Worm (Caenorhabditis elegans) whole organism, L4 larva: ENCODE results near the gene ttll-15.

Experiments used
- F10B5.3 ChIP-seq: sonication (generic microtip); optimal IDR thresholded peaks from 2 replicates; lab custom pipeline; 2016; ENCODE audit warnings: mild to moderate bottlenecking, missing genetic modification characterization, missing compliant biosample characterization
- F26F4.8 ChIP-seq: fragments of 200-800 bp; sonication (Bioruptor generic); conservative IDR thresholded peaks from 2 replicates; pipeline ENCODE4 v1.3.6; 2022; ENCODE audit warnings: missing genetic modification characterization, missing compliant biosample characterization
- F37D6.2 ChIP-seq: sonication (generic microtip); optimal IDR thresholded peaks from 2 replicates; lab custom pipeline; 2016; ENCODE audit warnings: mild to moderate bottlenecking, missing genetic modification characterization, missing compliant biosample characterization
- F44E2.7 ChIP-seq: fragments of 200-800 bp; sonication (Bioruptor generic); IDR thresholded peaks from 2 replicates; pipeline ENCODE4 v2.1.2; 2022; ENCODE audit warnings: missing genetic modification characterization, missing compliant biosample characterization
- ZK546.5 ChIP-seq, 2 experiments: sonication (generic microtip); optimal IDR thresholded peaks; 2 replicates each; lab custom pipeline; 2017; ENCODE audit warnings: missing biosample characterization in 2 of 2, missing genetic modification characterization in 2 of 2
- aha-1 ChIP-seq: fragments of 150-350 bp; peaks from one replicate; lab custom pipeline; 2014; ENCODE audit warnings: missing biosample characterization, missing genetic modification characterization
- ama-1 ChIP-seq: fragments of 150-350 bp; optimal IDR thresholded peaks from 2 replicates; lab custom pipeline; 2014; ENCODE audit warnings: inconsistent platforms, mixed read lengths
- ceh-44 ChIP-seq: fragments of 200-800 bp; sonication (Bioruptor generic); IDR thresholded peaks from 2 replicates; pipeline ENCODE4 v1.3.6; 2022; ENCODE audit warnings: missing genetic modification reagents, missing genetic modification characterization, missing compliant biosample characterization
- cey-2 ChIP-seq: sonication (generic microtip); optimal IDR thresholded peaks from 3 replicates; lab custom pipeline; 2017; ENCODE audit warnings: missing genetic modification characterization, mild to moderate bottlenecking, missing compliant biosample characterization, antibody characterized with exemption, borderline replicate concordance; ENCODE audit not compliant: insufficient read depth
- ctbp-1 ChIP-seq: fragments of 200-800 bp; sonication (Bioruptor generic); IDR thresholded peaks from 2 replicates; pipeline ENCODE4 v1.3.6; 2022; ENCODE audit warnings: missing genetic modification reagents, missing genetic modification characterization, missing compliant biosample characterization
- dmd-6 ChIP-seq: fragments of 200-800 bp; sonication (Bioruptor generic); IDR thresholded peaks from 2 replicates; pipeline ENCODE4 v1.3.6; 2022; ENCODE audit warnings: missing genetic modification reagents, missing genetic modification characterization, missing compliant biosample characterization
- dmd-8 ChIP-seq: fragments of 200-800 bp; sonication (Bioruptor generic); IDR thresholded peaks from 2 replicates; pipeline ENCODE4 v1.3.6; 2022; ENCODE audit warnings: missing genetic modification characterization, missing compliant biosample characterization
- dpl-1 ChIP-seq: fragments of 150-350 bp; optimal IDR thresholded peaks from 2 replicates; lab custom pipeline; 2014; ENCODE audit warnings: missing biosample characterization, missing genetic modification reagents, missing genetic modification characterization
- dve-1 ChIP-seq: sonication (generic microtip); optimal IDR thresholded peaks from 2 replicates; lab custom pipeline; 2017; ENCODE audit warnings: antibody characterized with exemption, mild to moderate bottlenecking, missing genetic modification characterization, missing compliant biosample characterization; ENCODE audit not compliant: insufficient read depth
- hlh-30 ChIP-seq: sonication (generic microtip); optimal IDR thresholded peaks from 2 replicates; lab custom pipeline; 2017; ENCODE audit warnings: antibody characterized with exemption, mild to moderate bottlenecking, missing genetic modification characterization, missing compliant biosample characterization; ENCODE audit not compliant: insufficient read depth
- jun-1 ChIP-seq: fragments of 150-350 bp; optimal IDR thresholded peaks from 2 replicates; lab custom pipeline; 2014; ENCODE audit warnings: missing biosample characterization, missing genetic modification reagents, missing genetic modification characterization
- lin-1 ChIP-seq: fragments of 200-800 bp; sonication (Bioruptor generic); IDR thresholded peaks from 2 replicates; pipeline ENCODE4 v1.3.6; 2022; ENCODE audit warnings: missing genetic modification reagents, missing genetic modification characterization, missing compliant biosample characterization
- lin-13 ChIP-seq: fragments of 150-350 bp; optimal IDR thresholded peaks from 2 replicates; lab custom pipeline; 2014; ENCODE audit warnings: missing biosample characterization, missing genetic modification reagents, missing genetic modification characterization
- lin-29 ChIP-seq: fragments of 200-800 bp; sonication (Bioruptor generic); IDR thresholded peaks from 2 replicates; pipeline ENCODE4 v1.3.6; 2022; ENCODE audit warnings: missing genetic modification reagents, missing genetic modification characterization, missing compliant biosample characterization
- lin-39 ChIP-seq: fragments of 150-350 bp; optimal IDR thresholded peaks from 2 replicates; lab custom pipeline; 2014; ENCODE audit warnings: missing biosample characterization, missing genetic modification reagents, missing genetic modification characterization
- madf-5 ChIP-seq, 2 experiments: fragments of 200-800 bp; sonication (Bioruptor generic); IDR thresholded peaks; 2 replicates each; pipeline ENCODE4 v1.3.6; 2022; ENCODE audit warnings: missing compliant biosample characterization in 2 of 2, missing genetic modification characterization in 2 of 2
- madf-9 ChIP-seq: fragments of 200-800 bp; sonication (Bioruptor generic); conservative IDR thresholded peaks from 2 replicates; pipeline ENCODE4 v1.3.6; 2022; ENCODE audit warnings: missing genetic modification reagents, missing genetic modification characterization, missing compliant biosample characterization
- mdl-1 ChIP-seq, 2 experiments: fragments of 150-350 bp in 1 of 2; sonication (generic microtip) in 1 of 2; optimal IDR thresholded peaks; 2 replicates each; lab custom pipeline; 2014 to 2017; ENCODE audit warnings: missing biosample characterization in 2 of 2, missing genetic modification characterization in 2 of 2
- mep-1 ChIP-seq: fragments of 150-350 bp; sonication (generic microtip); optimal IDR thresholded peaks from 3 replicates; lab custom pipeline; 2014; ENCODE audit warnings: missing biosample characterization, missing genetic modification characterization
- mes-2 ChIP-seq: sonication (generic microtip); optimal IDR thresholded peaks from 2 replicates; lab custom pipeline; 2016; ENCODE audit warnings: missing genotype, mild to moderate bottlenecking, missing genetic modification characterization, missing compliant biosample characterization; ENCODE audit not compliant: poor library complexity, severe bottlenecking
- nhr-102 ChIP-seq: sonication (generic microtip); optimal IDR thresholded peaks from 2 replicates; lab custom pipeline; 2016; ENCODE audit warnings: mild to moderate bottlenecking, missing genetic modification characterization, moderate library complexity, missing compliant biosample characterization
- nhr-25 ChIP-seq: sonication (generic microtip); optimal IDR thresholded peaks from 2 replicates; lab custom pipeline; 2017; ENCODE audit warnings: missing genetic modification characterization, mild to moderate bottlenecking, missing compliant biosample characterization, antibody characterized with exemption, moderate library complexity, borderline replicate concordance; ENCODE audit not compliant: insufficient read depth
- nhr-41 ChIP-seq: fragments of 200-800 bp; sonication (Bioruptor generic); IDR thresholded peaks from 2 replicates; pipeline ENCODE4 v1.3.6; 2022; ENCODE audit warnings: missing genetic modification reagents, missing genetic modification characterization, missing compliant biosample characterization
- nhr-42 ChIP-seq: fragments of 200-800 bp; sonication (Bioruptor generic); IDR thresholded peaks from 2 replicates; pipeline ENCODE4 v1.3.6; 2022; ENCODE audit warnings: missing genetic modification characterization, missing compliant biosample characterization
- nhr-77 ChIP-seq: fragments of 150-350 bp; optimal IDR thresholded peaks from 2 replicates; lab custom pipeline; 2014; ENCODE audit warnings: missing biosample characterization, missing genetic modification characterization
- php-3 ChIP-seq: fragments of 200-800 bp; sonication (Bioruptor generic); IDR thresholded peaks from 2 replicates; pipeline ENCODE4 v1.3.6; 2022; ENCODE audit warnings: missing genetic modification reagents, missing genetic modification characterization, missing compliant biosample characterization
- pqm-1 ChIP-seq: sonication (generic microtip); optimal IDR thresholded peaks from 2 replicates; lab custom pipeline; 2017; ENCODE audit warnings: missing biosample characterization, missing genetic modification characterization
- saeg-2 ChIP-seq: fragments of 200-800 bp; sonication (Bioruptor generic); IDR thresholded peaks from 2 replicates; pipeline ENCODE4 v1.3.6; 2022; ENCODE audit warnings: missing genetic modification reagents, missing genetic modification characterization, missing compliant biosample characterization
- sdz-12 ChIP-seq: fragments of 200-800 bp; sonication (Bioruptor generic); optimal IDR thresholded peaks from 2 replicates; lab custom pipeline; 2018; ENCODE audit warnings: mild to moderate bottlenecking, missing genetic modification characterization, missing compliant biosample characterization
- set-16 ChIP-seq: fragments of 200-800 bp; sonication (Bioruptor generic); IDR thresholded peaks from 2 replicates; pipeline ENCODE4 v1.3.6; 2022; ENCODE audit warnings: missing genetic modification reagents, missing genetic modification characterization, missing compliant biosample characterization
- snpc-1.2 ChIP-seq: fragments of 200-800 bp; sonication (Bioruptor generic); IDR thresholded peaks from 2 replicates; pipeline ENCODE4 v1.3.6; 2022; ENCODE audit warnings: missing genetic modification reagents, missing genetic modification characterization, missing compliant biosample characterization
- snpc-4 ChIP-seq: fragments of 150-350 bp; optimal IDR thresholded peaks from 2 replicates; lab custom pipeline; 2014; ENCODE audit warnings: missing biosample characterization, missing genetic modification characterization
- tra-1 ChIP-seq: fragments of 200-800 bp; sonication (Bioruptor generic); IDR thresholded peaks from 2 replicates; pipeline ENCODE4 v1.3.6; 2022; ENCODE audit warnings: missing genetic modification reagents, missing genetic modification characterization, missing compliant biosample characterization
- unc-130 ChIP-seq: sonication (generic microtip); optimal IDR thresholded peaks from 2 replicates; lab custom pipeline; 2016; ENCODE audit warnings: missing genetic modification reagents, missing genetic modification characterization, missing compliant biosample characterization
- unc-39 ChIP-seq: sonication (generic microtip); optimal IDR thresholded peaks from 2 replicates; lab custom pipeline; 2017; ENCODE audit warnings: missing biosample characterization, missing genetic modification characterization
- unc-62 ChIP-seq, 3 experiments: fragments of 150-350 bp in 1 of 3; sonication (generic microtip); optimal IDR thresholded peaks in 2 of 3; peaks in 1 of 3; 1 replicate in 1 of 3; 2 replicates in 2 of 3; lab custom pipeline; 2014 to 2017; ENCODE audit warnings: missing biosample characterization in 3 of 3, missing genetic modification characterization in 3 of 3, missing genetic modification reagents in 3 of 3, missing genotype in 1 of 3
- vab-7 ChIP-seq: fragments of 200-800 bp; sonication (Bioruptor generic); IDR thresholded peaks from 2 replicates; pipeline ENCODE4 v1.3.6; 2022; ENCODE audit warnings: missing genetic modification reagents, missing genetic modification characterization, missing compliant biosample characterization
- zfp-3 ChIP-seq: fragments of 200-800 bp; sonication (Bioruptor generic); conservative IDR thresholded peaks from 2 replicates; pipeline ENCODE4 v1.3.6; 2022; ENCODE audit warnings: missing genetic modification reagents, missing genetic modification characterization, missing compliant biosample characterization
- ztf-11 ChIP-seq: fragments of 150-350 bp; optimal IDR thresholded peaks from 2 replicates; lab custom pipeline; 2014; ENCODE audit warnings: missing biosample characterization, missing genetic modification characterization

ttll-15 gene

ce11 chrV:10357467-10357953, 828 bp upstream of the ttll-15 start, which contains the start of gene ceeh-2 (continued):
- TF ChIP-seq unc-62 (GFP tag; optimal IDR thresholded peaks at IDR 0.05 in 1 of 2; lab: Kevin White, UChicago): no peak
- no peak for TF ChIP-seq unc-62 (tag; optimal IDR thresholded peaks at IDR 0.05; lab: Kevin White, UChicago)
- TF ChIP-seq F10B5.3: no peak
- TF ChIP-seq sdz-12 (GFP tag; lab: Kevin White, UChicago): no peak
- TF ChIP-seq dmd-6 (GFP tag; lab: Robert Waterston, UW): peak; percentile 36; the same call in 1 of the 2 replicates
- TF ChIP-seq pqm-1 (tag; lab: Kevin White, UChicago): no peak
- no peak for TF ChIP-seq ZK546.5 (tag; optimal IDR thresholded peaks at IDR 0.05; lab: Kevin White, UChicago)
- TF ChIP-seq dve-1 (tag; lab: Kevin White, UChicago): peak; percentile 63
- peak in 1 of 2 experiments; percentile 32 for TF ChIP-seq mdl-1 (tag; optimal IDR thresholded peaks at IDR 0.05; lab: Kevin White, UChicago)
- TF ChIP-seq lin-29 (GFP tag; lab: Robert Waterston, UW): no peak
- TF ChIP-seq lin-13 (GFP tag; lab: Kevin White, UChicago): no peak
- TF ChIP-seq aha-1 (tag; lab: Kevin White, UChicago): peak; percentile 33
- TF ChIP-seq F37D6.2: no peak
- TF ChIP-seq F26F4.8 (GFP tag; lab: Robert Waterston, UW): no peak
- no peak for TF ChIP-seq mep-1 (tag; lab: Kevin White, UChicago)
- no peak for TF ChIP-seq ztf-11 (tag; lab: Kevin White, UChicago)
- TF ChIP-seq nhr-41 (GFP tag; lab: Robert Waterston, UW): no peak
- no peak for TF ChIP-seq php-3
- no peak for TF ChIP-seq dpl-1

- TF ChIP-seq nhr-77 (tag; lab: Kevin White, UChicago) (no peak), aha-1 (tag; lab: Kevin White, UChicago) (peak; percentile 96)
Observed at ce11 chrV:10360186-10360585, 1.8 kb downstream of the ttll-15 start.

ce11 chrV:10361830-10362397, 3.6 kb downstream of the ttll-15 start, which contains the start of gene cash-1:
TSS of gene cash-1 (plus strand) at chrV:10362261.
- 0 out of 2 replicates have a peak, but pooled peaks have one; percentile 33 for TF ChIP-seq lin-1 (GFP tag; lab: Robert Waterston, UW)
- TF ChIP-seq saeg-2 (GFP tag; lab: Robert Waterston, UW): no peak
- TF ChIP-seq mes-2 (tag; lab: Kevin White, UChicago): peak; percentile 89
- TF ChIP-seq F26F4.8 (GFP tag; lab: Robert Waterston, UW): no peak
- TF ChIP-seq F37D6.2: no peak
- TF ChIP-seq set-16 (GFP tag; lab: Robert Waterston, UW): no peak
- peak; percentile 81 for TF ChIP-seq dpl-1
- TF ChIP-seq zfp-3 (GFP tag; lab: Robert Waterston, UW): no peak
- no peak for TF ChIP-seq unc-39 (tag; lab: Kevin White, UChicago)
- peak; percentile 20 for TF ChIP-seq unc-130 (GFP tag; lab: Kevin White, UChicago)
- peak; percentile 97 for TF ChIP-seq aha-1 (tag; lab: Kevin White, UChicago)
- TF ChIP-seq dmd-8 (GFP tag; lab: Robert Waterston, UW): no peak
- TF ChIP-seq dve-1 (tag; lab: Kevin White, UChicago): peak; percentile 80
- TF ChIP-seq jun-1 (tag; lab: Kevin White, UChicago): no peak
- no peak for TF ChIP-seq ctbp-1 (GFP tag; lab: Robert Waterston, UW)
- no peak for TF ChIP-seq snpc-1.2
- TF ChIP-seq cey-2 (tag; lab: Kevin White, UChicago): no peak
- peak; percentile 93 for TF ChIP-seq hlh-30
- TF ChIP-seq snpc-4 (tag; lab: Kevin White, UChicago): no peak
- no peak for TF ChIP-seq nhr-41 (GFP tag; lab: Robert Waterston, UW)
- no peak for TF ChIP-seq tra-1 (GFP tag; lab: Robert Waterston, UW)
- no peak for TF ChIP-seq ama-1
- peak; percentile 25 for TF ChIP-seq nhr-25 (tag; lab: Kevin White, UChicago)
- TF ChIP-seq madf-9 (GFP tag; lab: Robert Waterston, UW): no peak
- no peak for TF ChIP-seq ZK546.5 (tag; optimal IDR thresholded peaks at IDR 0.05; lab: Kevin White, UChicago)
- TF ChIP-seq ceh-44 (GFP tag; lab: Robert Waterston, UW): no peak
- TF ChIP-seq nhr-102 (tag; lab: Kevin White, UChicago): no peak
- TF ChIP-seq F44E2.7 (GFP tag; lab: Robert Waterston, UW): no peak
- no peak for TF ChIP-seq vab-7 (GFP tag; lab: Robert Waterston, UW)
- no peak for TF ChIP-seq lin-39
- TF ChIP-seq nhr-42: no peak
- peak in 1 of 2 experiments; percentile 82 for TF ChIP-seq mdl-1 (tag; optimal IDR thresholded peaks at IDR 0.05; lab: Kevin White, UChicago)
- no peak for TF ChIP-seq madf-5 (GFP tag; IDR thresholded peaks at IDR 0.05; lab: Robert Waterston, UW)
